Fruit fly (Drosophila melanogaster): Measurements from ENCODE around the gene CG14262.

- TF ChIP-seq unpg (GFP tag; optimal IDR thresholded peaks at IDR 0.05) (no peak), ftz-f1 (GFP tag; optimal IDR thresholded peaks at IDR 0.05) (no peak), CG18764 (GFP tag; optimal IDR thresholded peaks at IDR 0.05) (no peak), CG12659 (GFP tag; optimal IDR thresholded peaks at IDR 0.05) (peak; percentile 78), CG12155 (GFP tag; optimal IDR thresholded peaks at IDR 0.05) (no peak), amos (GFP tag; IDR thresholded peaks at IDR 0.05; ENCODE audit: partially characterized antibody) (peak; percentile 85), bowl (GFP tag; IDR thresholded peaks at IDR 0.05) (no peak), CG8478 (optimal IDR thresholded peaks at IDR 0.05) (peak; percentile 88), CG2678 (tag; optimal IDR thresholded peaks at IDR 0.05) (no peak), CG7372 (GFP tag; IDR thresholded peaks at IDR 0.05) (no peak)
Observed at dm6 chr3R:27263434-27264215, 1.6 kb downstream of the CG14262 start, which contains the start of gene woc.
